Worm (Caenorhabditis elegans) whole organism, L4/young adult: Measurements from ENCODE around the gene npp-10.

Experiments
- W03F9.2 ChIP-seq: fragments of 150-350 bp; optimal IDR thresholded peaks from 2 replicates; lab custom pipeline; 2014; ENCODE audit warnings: missing biosample characterization, missing genetic modification characterization
- him-1 ChIP-seq: sonication (generic microtip); optimal IDR thresholded peaks from 2 replicates; lab custom pipeline; 2016; ENCODE audit warnings: missing genotype, missing genetic modification reagents, missing genetic modification characterization, missing compliant biosample characterization

ce11 chrIII:5992913-5993312 lies 26.4 kb downstream of the npp-10 start, which contains the start of gene T04C9.1:
- TF ChIP-seq him-1: no peak
- TF ChIP-seq W03F9.2 (tag; lab: Kevin White, UChicago): no peak
